Fruit fly (Drosophila melanogaster) whole organism, embryonic: ENCODE results near the gene Pak.

Experiments used
- ATbp ChIP-seq: fragments of 200-800 bp; sonication (Bioruptor generic); optimal IDR thresholded peaks from 2 replicates; lab custom pipeline; 2017; ENCODE audit warnings: missing biosample characterization, mild to moderate bottlenecking, missing genetic modification characterization, missing genetic modification reagents
- BEAF-32 ChIP-seq: fragments of 200-800 bp; sonication (Bioruptor generic); optimal IDR thresholded peaks from 3 replicates; lab custom pipeline; 2017; ENCODE audit warnings: missing biosample characterization, missing genetic modification characterization, mild to moderate bottlenecking, moderate library complexity, missing genetic modification reagents
- Bteb2 ChIP-seq: fragments of 200-800 bp; sonication (Bioruptor generic); optimal IDR thresholded peaks from 2 replicates; lab custom pipeline; 2016; ENCODE audit warnings: missing biosample characterization, missing genetic modification characterization
- C15 ChIP-seq: fragments of 200-800 bp; sonication (Bioruptor generic); IDR thresholded peaks from 3 replicates; pipeline ENCODE4 v1.3.6; 2022; ENCODE audit warnings: missing biosample characterization, missing genetic modification characterization
- CG10147 ChIP-seq: fragments of 200-800 bp; sonication (Bioruptor generic); optimal IDR thresholded peaks from 2 replicates; lab custom pipeline; 2019; ENCODE audit warnings: missing biosample characterization, mild to moderate bottlenecking, missing genetic modification characterization, moderate library complexity
- CG10274 ChIP-seq: fragments of 200-800 bp; sonication (Bioruptor generic); optimal IDR thresholded peaks from 3 replicates; lab custom pipeline; 2017; ENCODE audit warnings: missing biosample characterization, mild to moderate bottlenecking, missing genetic modification characterization
- CG11093 ChIP-seq: fragments of 200-800 bp; sonication (Bioruptor generic); IDR thresholded peaks from 3 replicates; pipeline ENCODE4 v1.3.6; 2022; ENCODE audit warnings: missing biosample characterization, missing genetic modification characterization
- CG12071 ChIP-seq: fragments of 200-800 bp; sonication (Bioruptor generic); optimal IDR thresholded peaks from 3 replicates; lab custom pipeline; 2018; ENCODE audit warnings: missing biosample characterization, mild to moderate bottlenecking, missing genetic modification characterization
- CG12219 ChIP-seq: fragments of 200-800 bp; sonication (Bioruptor generic); optimal IDR thresholded peaks from 3 replicates; lab custom pipeline; 2018; ENCODE audit warnings: missing biosample characterization, mild to moderate bottlenecking, missing genetic modification characterization
- CG12659 ChIP-seq: fragments of 200-800 bp; sonication (Bioruptor generic); optimal IDR thresholded peaks from 3 replicates; lab custom pipeline; 2017; ENCODE audit warnings: mild to moderate bottlenecking, missing biosample characterization, missing genetic modification reagents, missing genetic modification characterization
- CG14667 ChIP-seq: fragments of 200-800 bp; sonication (Bioruptor generic); IDR thresholded peaks from 2 replicates; pipeline ENCODE4 v1.3.6; 2022; ENCODE audit warnings: missing biosample characterization, missing genetic modification characterization
- CG16779 ChIP-seq: fragments of 200-800 bp; sonication (Bioruptor generic); IDR thresholded peaks from 2 replicates; pipeline ENCODE4 v1.3.6; 2022; ENCODE audit warnings: missing biosample characterization, missing genetic modification characterization
- CG17361 ChIP-seq: fragments of 200-800 bp; sonication (Bioruptor generic); IDR thresholded peaks from 3 replicates; pipeline ENCODE4 v1.3.6; 2022; ENCODE audit warnings: missing biosample characterization, missing genetic modification characterization
- CG31224 ChIP-seq: fragments of 200-800 bp; sonication (Bioruptor generic); IDR thresholded peaks from 2 replicates; pipeline ENCODE4 v1.3.6; 2022; ENCODE audit warnings: missing biosample characterization, missing genetic modification characterization
- CG34376 ChIP-seq: fragments of 200-800 bp; sonication (Bioruptor generic); optimal IDR thresholded peaks from 2 replicates; lab custom pipeline; 2018; ENCODE audit warnings: missing biosample characterization, mild to moderate bottlenecking, missing genetic modification characterization
- CG4360 ChIP-seq: fragments of 200-800 bp; sonication (Bioruptor generic); IDR thresholded peaks from 2 replicates; pipeline ENCODE4 v1.3.6; 2022; ENCODE audit warnings: missing biosample characterization, missing genetic modification characterization
- CG4707 ChIP-seq: fragments of 200-800 bp; sonication (Bioruptor generic); optimal IDR thresholded peaks from 2 replicates; lab custom pipeline; 2018; ENCODE audit warnings: missing biosample characterization, mild to moderate bottlenecking, missing genetic modification characterization, moderate library complexity
- CG6689 ChIP-seq: fragments of 200-800 bp; sonication (Bioruptor generic); IDR thresholded peaks from 2 replicates; pipeline ENCODE4 v1.3.6; 2022; ENCODE audit warnings: missing biosample characterization, missing genetic modification characterization
- CG6765 ChIP-seq: fragments of 200-800 bp; sonication (Bioruptor generic); optimal IDR thresholded peaks from 3 replicates; lab custom pipeline; 2017; ENCODE audit warnings: missing biosample characterization, mild to moderate bottlenecking, missing genetic modification characterization
- CG6854 ChIP-seq: fragments of 200-800 bp; sonication (Bioruptor generic); optimal IDR thresholded peaks from 3 replicates; lab custom pipeline; 2017; ENCODE audit warnings: missing biosample characterization, mild to moderate bottlenecking, missing genetic modification characterization
- CG8281 ChIP-seq: fragments of 200-800 bp; sonication (Bioruptor generic); optimal IDR thresholded peaks from 2 replicates; lab custom pipeline; 2018; ENCODE audit warnings: missing biosample characterization, mild to moderate bottlenecking, missing genetic modification characterization, moderate library complexity
- CG8478 ChIP-seq: fragments of >200 bp; optimal IDR thresholded peaks from 2 replicates; lab custom pipeline; 2018
- CG8944 ChIP-seq: fragments of 200-800 bp; sonication (Bioruptor generic); optimal IDR thresholded peaks from 3 replicates; lab custom pipeline; 2016; ENCODE audit warnings: missing biosample characterization, missing genetic modification characterization
- Doc3 ChIP-seq: fragments of 200-800 bp; sonication (Bioruptor generic); IDR thresholded peaks from 3 replicates; pipeline ENCODE4 v1.3.6; 2022; ENCODE audit warnings: missing biosample characterization, missing genetic modification characterization; ENCODE audit not compliant: partially characterized antibody
- H15 ChIP-seq: fragments of 200-800 bp; sonication (Bioruptor generic); IDR thresholded peaks from 3 replicates; pipeline ENCODE4 v1.3.6; 2022; ENCODE audit warnings: missing biosample characterization, missing genetic modification characterization
- Lim3 ChIP-seq: fragments of 200-800 bp; sonication (Bioruptor generic); IDR thresholded peaks from 2 replicates; pipeline ENCODE4 v1.3.6; 2022; ENCODE audit warnings: missing biosample characterization, missing genetic modification characterization
- Myb ChIP-seq: fragments of 200-800 bp; sonication (Bioruptor generic); optimal IDR thresholded peaks from 2 replicates; lab custom pipeline; 2016; ENCODE audit warnings: missing biosample characterization, missing genetic modification characterization
- NC2β ChIP-seq: fragments of 200-800 bp; sonication (Bioruptor generic); optimal IDR thresholded peaks from 2 replicates; lab custom pipeline; 2016; ENCODE audit warnings: missing biosample characterization, missing genetic modification characterization
- NFAT ChIP-seq: fragments of 200-800 bp; sonication (Bioruptor generic); IDR thresholded peaks from 2 replicates; pipeline ENCODE4 v1.3.6; 2022; ENCODE audit warnings: missing biosample characterization, missing genetic modification characterization
- Poxn ChIP-seq: fragments of 200-800 bp; sonication (Bioruptor generic); IDR thresholded peaks from 2 replicates; pipeline ENCODE4 v1.3.6; 2022; ENCODE audit warnings: missing biosample characterization, missing genetic modification characterization
- Ptx1 ChIP-seq: fragments of 200-800 bp; sonication (Bioruptor generic); IDR thresholded peaks from 2 replicates; pipeline ENCODE4 v1.3.6; 2022; ENCODE audit warnings: missing biosample characterization, missing genetic modification characterization
- amos ChIP-seq: fragments of 200-800 bp; sonication (Bioruptor generic); IDR thresholded peaks from 2 replicates; pipeline ENCODE4 v1.3.6; 2022; ENCODE audit warnings: missing biosample characterization, missing genetic modification characterization; ENCODE audit not compliant: partially characterized antibody
- ase ChIP-seq: fragments of 200-800 bp; sonication (Bioruptor generic); IDR thresholded peaks from 3 replicates; pipeline ENCODE4 v1.3.6; 2022; ENCODE audit warnings: missing biosample characterization, missing genetic modification characterization
- bbx ChIP-seq: fragments of 200-800 bp; sonication (Bioruptor generic); IDR thresholded peaks from 2 replicates; pipeline ENCODE4 v1.3.6; 2022; ENCODE audit warnings: missing biosample characterization, missing genetic modification characterization; ENCODE audit not compliant: partially characterized antibody
- ci ChIP-seq: fragments of 200-800 bp; sonication (Bioruptor generic); IDR thresholded peaks from 3 replicates; pipeline ENCODE4 v1.3.6; 2022; ENCODE audit warnings: missing biosample characterization, missing genetic modification characterization
- dimm ChIP-seq: fragments of 200-800 bp; sonication (Bioruptor generic); IDR thresholded peaks from 2 replicates; pipeline ENCODE4 v1.3.6; 2022; ENCODE audit warnings: missing biosample characterization, missing genetic modification characterization
- en ChIP-seq: fragments of 200-800 bp; sonication (Bioruptor generic); optimal IDR thresholded peaks from 2 replicates; lab custom pipeline; 2016; ENCODE audit warnings: missing biosample characterization, missing genetic modification characterization
- eve ChIP-seq, 2 experiments: fragments of >200 bp; optimal IDR thresholded peaks; 2 replicates each; lab custom pipeline; 2017; ENCODE audit warnings: missing biosample characterization in 2 of 2, missing genetic modification characterization in 2 of 2
- eyg ChIP-seq: fragments of 200-800 bp; sonication (Bioruptor generic); optimal IDR thresholded peaks from 3 replicates; lab custom pipeline; 2016; ENCODE audit warnings: missing biosample characterization, missing genetic modification characterization
- ham ChIP-seq: fragments of 200-800 bp; sonication (Bioruptor generic); IDR thresholded peaks from 2 replicates; pipeline ENCODE4 v1.3.6; 2022; ENCODE audit warnings: missing biosample characterization, missing genetic modification characterization
- mirr ChIP-seq: fragments of 200-800 bp; sonication (Bioruptor generic); optimal IDR thresholded peaks from 3 replicates; lab custom pipeline; 2018; ENCODE audit warnings: missing biosample characterization, mild to moderate bottlenecking, missing genetic modification characterization
- nau ChIP-seq: fragments of 200-800 bp; sonication (Bioruptor generic); optimal IDR thresholded peaks from 3 replicates; lab custom pipeline; 2017; ENCODE audit warnings: missing biosample characterization, mild to moderate bottlenecking, missing genetic modification characterization, missing genetic modification reagents
- odd ChIP-seq: fragments of 200-800 bp; sonication (Bioruptor generic); optimal IDR thresholded peaks from 2 replicates; lab custom pipeline; 2017; ENCODE audit warnings: missing biosample characterization, mild to moderate bottlenecking, missing genetic modification characterization
- org-1 ChIP-seq: fragments of 200-800 bp; sonication (Bioruptor generic); optimal IDR thresholded peaks from 2 replicates; lab custom pipeline; 2017; ENCODE audit warnings: missing biosample characterization, missing genetic modification characterization
- pnt ChIP-seq: fragments of 200-800 bp; sonication (Bioruptor generic); optimal IDR thresholded peaks from 3 replicates; lab custom pipeline; 2016; ENCODE audit warnings: missing biosample characterization, missing genetic modification characterization
- prd ChIP-seq, 3 experiments: fragments of >200 bp in 2 of 3; fragments of 200-800 bp in 1 of 3; sonication (Bioruptor generic) in 1 of 3; optimal IDR thresholded peaks in 2 of 3; IDR thresholded peaks in 1 of 3; 2 replicates in 2 of 3; 3 replicates in 1 of 3; pipeline versions ENCODE4 v1.3.6 to Lab custom; 2017 to 2022; ENCODE audit warnings: missing biosample characterization in 1 of 3, missing genetic modification characterization in 1 of 3
- pros ChIP-seq: fragments of 200-800 bp; sonication (Bioruptor generic); optimal IDR thresholded peaks from 3 replicates; lab custom pipeline; 2019; ENCODE audit warnings: missing biosample characterization, mild to moderate bottlenecking, missing genetic modification characterization, moderate library complexity
- psq ChIP-seq: fragments of 200-800 bp; sonication (Bioruptor generic); optimal IDR thresholded peaks from 2 replicates; lab custom pipeline; 2017; ENCODE audit warnings: missing biosample characterization, missing genetic modification characterization
- shn ChIP-seq: fragments of 200-800 bp; sonication (Bioruptor generic); optimal IDR thresholded peaks from 3 replicates; lab custom pipeline; 2016; ENCODE audit warnings: missing biosample characterization, missing genetic modification characterization
- sr ChIP-seq: fragments of 200-800 bp; sonication (Bioruptor generic); IDR thresholded peaks from 3 replicates; pipeline ENCODE4 v1.3.6; 2022; ENCODE audit warnings: missing biosample characterization, missing genetic modification characterization
- usp ChIP-seq: fragments of >200 bp; optimal IDR thresholded peaks from 2 replicates; lab custom pipeline; 2017; ENCODE audit warnings: missing biosample characterization, missing genetic modification characterization
- vvl ChIP-seq: fragments of 200-800 bp; sonication (Bioruptor generic); IDR thresholded peaks from 2 replicates; pipeline ENCODE4 v1.3.6; 2022; ENCODE audit warnings: missing biosample characterization, missing genetic modification characterization
- zfh2 ChIP-seq: fragments of 200-800 bp; sonication (Bioruptor generic); optimal IDR thresholded peaks from 2 replicates; lab custom pipeline; 2016; ENCODE audit warnings: missing biosample characterization, missing genetic modification characterization

Pak gene

DNA sequence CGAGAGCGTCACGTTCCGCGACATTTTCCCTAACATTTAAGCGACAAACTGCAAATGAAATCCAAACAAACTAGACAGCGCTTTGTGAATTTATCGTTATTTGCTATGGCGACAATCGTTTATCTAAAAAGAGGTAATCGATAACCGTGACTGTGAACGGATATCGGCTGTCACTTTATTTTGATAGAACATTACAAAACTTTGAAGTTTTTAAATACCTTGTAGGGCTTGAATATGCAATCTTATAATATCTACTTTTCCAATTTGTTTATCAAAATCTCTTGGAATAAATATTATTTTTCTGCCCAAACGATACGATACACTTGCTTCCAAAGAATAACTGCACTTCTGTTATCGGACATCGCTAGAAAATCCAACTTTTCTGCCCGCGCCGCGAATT lies 29.4 kb downstream of the Pak start, which contains the start of the genes CG1024 and TfIIFalpha (continued):
- no peak for TF ChIP-seq CG12071
- no peak for TF ChIP-seq CG6854
- no peak for TF ChIP-seq CG10147 (GFP tag; lab: Kevin White, UChicago)
- no peak for TF ChIP-seq H15 (GFP tag; lab: Robert Waterston, UW)
- TF ChIP-seq psq: no peak
- TF ChIP-seq Doc3: peak; percentile 92
- no peak for TF ChIP-seq CG11093 (GFP tag; lab: Robert Waterston, UW)
- peak; percentile 85 for TF ChIP-seq BEAF-32 (GFP tag; lab: Kevin White, UChicago)
- TF ChIP-seq eve (GFP tag; optimal IDR thresholded peaks at IDR 0.05; lab: Kevin White, UChicago): no peak
- TF ChIP-seq CG14667: no peak
- no peak for TF ChIP-seq CG4707 (GFP tag; lab: Kevin White, UChicago)
- no peak for TF ChIP-seq Poxn (GFP tag; lab: Robert Waterston, UW)
- peak; percentile 61 for TF ChIP-seq CG12659 (GFP tag; lab: Kevin White, UChicago)
- TF ChIP-seq NFAT: no peak
- no peak for TF ChIP-seq CG6689 (GFP tag; lab: Robert Waterston, UW)
- TF ChIP-seq NC2β (GFP tag; lab: Kevin White, UChicago): no peak
- no peak for TF ChIP-seq mirr (GFP tag; lab: Kevin White, UChicago)
- no peak for TF ChIP-seq CG31224 (GFP tag; lab: Robert Waterston, UW)
- no peak for TF ChIP-seq sr
- TF ChIP-seq CG16779 (GFP tag; lab: Robert Waterston, UW): no peak
- no peak for TF ChIP-seq CG12219
- TF ChIP-seq pros (GFP tag; lab: Kevin White, UChicago): no peak
- TF ChIP-seq org-1 (GFP tag; lab: Kevin White, UChicago): no peak
- peak; percentile 39 for TF ChIP-seq Myb (GFP tag; lab: Kevin White, UChicago)
- TF ChIP-seq ham (GFP tag; lab: Robert Waterston, UW): no peak
- no peak for TF ChIP-seq pnt (GFP tag; lab: Kevin White, UChicago)
- no peak for TF ChIP-seq ase (GFP tag; lab: Robert Waterston, UW)
- no peak for TF ChIP-seq CG4360 (GFP tag; lab: Robert Waterston, UW)
- no peak for TF ChIP-seq C15 (GFP tag; lab: Robert Waterston, UW)
- TF ChIP-seq CG8281 (tag; lab: Kevin White, UChicago): no peak
- TF ChIP-seq en (GFP tag; lab: Kevin White, UChicago): no peak
- TF ChIP-seq CG6765 (GFP tag; lab: Kevin White, UChicago): no peak
- no peak for TF ChIP-seq dimm (GFP tag; lab: Robert Waterston, UW)
- TF ChIP-seq CG8478 (lab: Kevin White, UChicago): no peak
- no peak for TF ChIP-seq usp (GFP tag; lab: Kevin White, UChicago)
- TF ChIP-seq prd (optimal IDR thresholded peaks at IDR 0.05; lab: Kevin White, UChicago): no peak
- TF ChIP-seq prd (GFP tag; IDR thresholded peaks at IDR 0.05; lab: Robert Waterston, UW): no peak
- TF ChIP-seq Bteb2 (GFP tag; lab: Kevin White, UChicago): no peak
- no peak for TF ChIP-seq odd (GFP tag; lab: Kevin White, UChicago)
- TF ChIP-seq eyg: no peak
- TF ChIP-seq bbx (GFP tag; lab: Robert Waterston, UW): peak; percentile 77
- TF ChIP-seq CG17361 (GFP tag; lab: Robert Waterston, UW): no peak
- no peak for TF ChIP-seq CG34376 (GFP tag; lab: Kevin White, UChicago)
- no peak for TF ChIP-seq Lim3 (GFP tag; lab: Robert Waterston, UW)
- TF ChIP-seq amos (GFP tag; lab: Robert Waterston, UW): peak; percentile 76
- no peak for TF ChIP-seq CG8944 (GFP tag; lab: Kevin White, UChicago)
- no peak for TF ChIP-seq shn (GFP tag; lab: Kevin White, UChicago)
- TF ChIP-seq ci (GFP tag; lab: Robert Waterston, UW): no peak
- no peak for TF ChIP-seq zfh2
- TF ChIP-seq nau (GFP tag; lab: Kevin White, UChicago): no peak
- TF ChIP-seq CG10274 (GFP tag; lab: Kevin White, UChicago): no peak
- TF ChIP-seq ATbp (GFP tag; lab: Kevin White, UChicago): no peak
- TF ChIP-seq vvl (GFP tag; lab: Robert Waterston, UW): no peak
- TF ChIP-seq Ptx1 (GFP tag; lab: Robert Waterston, UW): no peak
